Worm (Caenorhabditis elegans): Measurements from ENCODE around the gene exc-12.

DNA sequence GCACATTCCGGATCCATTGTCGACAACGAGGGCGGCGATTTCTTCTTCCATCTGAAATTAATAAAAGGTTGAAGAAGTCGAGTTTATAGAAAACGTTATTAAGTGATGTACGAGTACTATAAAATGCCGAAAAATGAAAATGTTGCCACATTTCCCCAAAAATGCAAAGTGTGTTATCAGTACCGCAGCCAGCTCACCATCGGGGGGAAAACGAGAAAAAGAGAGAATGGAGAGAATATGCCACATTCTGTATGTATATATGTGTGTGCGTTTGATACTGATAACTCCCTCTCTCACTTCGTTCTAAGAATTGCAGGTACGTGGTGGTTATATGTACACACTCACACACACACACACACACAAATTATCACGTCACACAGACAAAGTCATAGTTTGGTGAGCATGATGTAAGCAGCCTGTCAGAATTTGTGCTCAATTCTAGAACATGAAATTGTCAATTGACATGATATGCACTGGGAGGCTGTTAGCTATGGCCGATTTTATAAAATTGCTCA is 35.8 kb upstream of the exc-12 start, which contains the start of gene act-5:
- TF ChIP-seq mbf-1 (tag; optimal IDR thresholded peaks at IDR 0.05) (no peak), nhr-25 (tag; optimal IDR thresholded peaks at IDR 0.05) (no peak), egl-27 (tag; optimal IDR thresholded peaks at IDR 0.05) (no peak)

Measured in whole organism, L2 larva.